Worm (Caenorhabditis elegans): ENCODE data around the gene cal-1.
A peak's percentile ranks its signal among the peaks of the same experiment; 100 is the strongest.

cal-1 gene

DNA sequence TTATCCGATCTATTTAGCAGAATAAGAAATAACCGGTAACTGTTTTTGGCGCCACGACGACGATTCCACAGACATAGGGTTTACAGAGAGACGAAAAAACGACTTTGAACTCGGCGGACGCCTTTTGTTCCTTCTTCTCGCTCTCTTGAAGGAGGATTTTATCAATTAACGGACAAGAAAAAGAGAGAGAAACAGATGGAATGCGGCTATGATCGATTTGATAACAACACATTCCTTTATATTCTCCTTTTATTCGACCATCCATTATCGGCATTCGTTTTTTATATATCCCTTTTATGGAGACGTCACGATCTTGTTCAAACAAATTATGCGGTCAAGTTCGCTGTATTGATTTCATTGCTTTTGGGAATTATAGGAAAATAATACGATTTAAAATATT, 31.8 kb upstream of the cal-1 start (continued):
- TF ChIP-seq lin-39 (tag; optimal IDR thresholded peaks at IDR 0.05) = no peak
- peak; percentile 34 for TF ChIP-seq nhr-25 (tag; optimal IDR thresholded peaks at IDR 0.05; ENCODE audit: borderline replicate concordance, insufficient read depth)
- TF ChIP-seq unc-130 (GFP tag; optimal IDR thresholded peaks at IDR 0.05) = no peak
- TF ChIP-seq zip-11 (GFP tag; IDR thresholded peaks at IDR 0.05) = no peak
- TF ChIP-seq ZK337.2 (GFP tag; IDR thresholded peaks at IDR 0.05) = no peak
- TF ChIP-seq ama-1 (optimal IDR thresholded peaks at IDR 0.05) = peak; percentile 87
- no peak for TF ChIP-seq lin-13 (GFP tag; optimal IDR thresholded peaks at IDR 0.05)
- TF ChIP-seq ZK546.5 (tag; optimal IDR thresholded peaks at IDR 0.05) = no peak
- TF ChIP-seq fos-1 (tag; optimal IDR thresholded peaks at IDR 0.05) = no peak
- TF ChIP-seq ceh-28 (tag; optimal IDR thresholded peaks at IDR 0.05) = no peak
- no peak for TF ChIP-seq sdz-12 (GFP tag; optimal IDR thresholded peaks at IDR 0.05)
- TF ChIP-seq hif-1 (tag; optimal IDR thresholded peaks at IDR 0.05) = no peak
- peak in 1 of 2 experiments; percentile 51 for TF ChIP-seq mdl-1 (tag; optimal IDR thresholded peaks at IDR 0.05)

DNA sequence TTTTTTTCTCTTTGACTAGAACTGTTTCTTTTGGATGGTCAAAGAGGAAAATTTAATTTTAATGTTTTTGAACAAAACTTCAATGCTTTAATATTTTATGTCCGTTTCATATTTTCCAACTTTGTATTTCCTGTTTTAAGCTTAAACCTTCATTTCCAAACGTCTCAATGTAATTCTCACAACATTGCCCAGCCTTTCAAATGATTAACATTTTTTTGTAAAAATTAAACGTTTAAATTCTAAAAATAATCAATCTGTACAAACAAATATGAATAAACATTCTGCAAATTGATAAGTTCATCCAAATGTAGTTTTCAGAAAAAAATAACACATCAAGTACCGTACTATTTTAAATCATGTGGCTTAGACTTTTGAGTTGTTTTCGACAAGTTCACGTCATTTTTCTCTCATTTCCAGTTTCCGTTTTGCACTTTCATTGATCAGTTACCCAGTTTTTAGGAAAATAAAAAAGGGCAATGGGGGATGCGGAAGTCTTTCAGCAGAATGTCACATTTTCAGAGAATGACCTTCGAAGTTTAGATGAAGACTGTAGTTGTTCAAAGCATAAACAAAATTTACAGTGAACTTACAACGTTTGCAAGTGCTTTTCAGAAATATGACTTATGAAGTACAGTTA, 25.8 kb upstream of the cal-1 start:
- TF ChIP-seq lin-13 (GFP tag; optimal IDR thresholded peaks at IDR 0.05) = no peak
- TF ChIP-seq mep-1 (tag; optimal IDR thresholded peaks at IDR 0.05) = no peak
- TF ChIP-seq mdl-1 (tag; optimal IDR thresholded peaks at IDR 0.05) = peak in 1 of 2 experiments; percentile 38
- peak; percentile 8 for TF ChIP-seq nhr-25 (tag; optimal IDR thresholded peaks at IDR 0.05; ENCODE audit: borderline replicate concordance, insufficient read depth)
- no peak for TF ChIP-seq ceh-62 (tag; optimal IDR thresholded peaks at IDR 0.05)
- TF ChIP-seq daf-12 (tag; optimal IDR thresholded peaks at IDR 0.05) = no peak
- TF ChIP-seq mxl-2 (GFP tag; conservative IDR thresholded peaks at IDR 0.05) = no peak
- TF ChIP-seq Y75B8A.6 (GFP tag; IDR thresholded peaks at IDR 0.05) = no peak
- no peak for TF ChIP-seq dmd-9 (GFP tag; IDR thresholded peaks at IDR 0.05)
- peak in 1 of 2 experiments; percentile 50 for TF ChIP-seq lsy-2 (tag; optimal IDR thresholded peaks at IDR 0.05)
- TF ChIP-seq lin-38 (GFP tag; IDR thresholded peaks at IDR 0.05) = no peak
- TF ChIP-seq daf-19 (GFP tag; conservative IDR thresholded peaks at IDR 0.05) = no peak
- TF ChIP-seq F37D6.2 (tag; optimal IDR thresholded peaks at IDR 0.05) = no peak
- TF ChIP-seq unc-39 (tag; optimal IDR thresholded peaks at IDR 0.05) = no peak
- peak; percentile 22 for TF ChIP-seq rbr-2 (tag; optimal IDR thresholded peaks at IDR 0.05)
- no peak for TF ChIP-seq zfp-3 (GFP tag; conservative IDR thresholded peaks at IDR 0.05)
- TF ChIP-seq dmd-6 (GFP tag; IDR thresholded peaks at IDR 0.05) = no peak
- peak; percentile 71 for TF ChIP-seq nhr-10 (tag; optimal IDR thresholded peaks at IDR 0.05)
- TF ChIP-seq zip-11 (GFP tag; IDR thresholded peaks at IDR 0.05) = no peak
- no peak for TF ChIP-seq snpc-4 (tag; optimal IDR thresholded peaks at IDR 0.05)
- TF ChIP-seq unc-130 (GFP tag; optimal IDR thresholded peaks at IDR 0.05) = no peak
- no peak for TF ChIP-seq ceh-28 (tag; optimal IDR thresholded peaks at IDR 0.05)
- no peak for TF ChIP-seq nhr-41 (GFP tag; IDR thresholded peaks at IDR 0.05)
- no peak for TF ChIP-seq pha-4 (GFP tag; IDR thresholded peaks at IDR 0.05)
- no peak for TF ChIP-seq pha-4 (tag; optimal IDR thresholded peaks at IDR 0.05)
- peak; percentile 46 for TF ChIP-seq hlh-11 (tag; optimal IDR thresholded peaks at IDR 0.05)
- no peak for TF ChIP-seq ces-1 (GFP tag; optimal IDR thresholded peaks at IDR 0.05)
- TF ChIP-seq unc-62 (GFP tag; optimal IDR thresholded peaks at IDR 0.05 in 1 of 2) = peak in 1 of 2 experiments; percentile 99
- no peak for TF ChIP-seq unc-62 (tag; optimal IDR thresholded peaks at IDR 0.05)
- peak; percentile 17 for TF ChIP-seq nhr-28 (tag; optimal IDR thresholded peaks at IDR 0.05)
- no peak for TF ChIP-seq nhr-76 (tag; optimal IDR thresholded peaks at IDR 0.05)
- TF ChIP-seq aha-1 (tag) = peak; percentile 65
- no peak for TF ChIP-seq tag-97 (GFP tag; IDR thresholded peaks at IDR 0.05)
- peak; percentile 32 for TF ChIP-seq hlh-30 (tag; optimal IDR thresholded peaks at IDR 0.05; ENCODE audit: insufficient read depth)
- TF ChIP-seq dmd-8 (GFP tag; IDR thresholded peaks at IDR 0.05) = no peak
- no peak for TF ChIP-seq spr-1 (tag; optimal IDR thresholded peaks at IDR 0.05)
- no peak for TF ChIP-seq fos-1 (tag; optimal IDR thresholded peaks at IDR 0.05)
- TF ChIP-seq mes-2 (tag; optimal IDR thresholded peaks at IDR 0.05; ENCODE audit: poor library complexity, severe bottlenecking) = peak; percentile 47
- TF ChIP-seq set-16 (GFP tag; IDR thresholded peaks at IDR 0.05) = no peak
- no peak for TF ChIP-seq dpl-1 (GFP tag; optimal IDR thresholded peaks at IDR 0.05)
- peak; percentile 53 for TF ChIP-seq ama-1 (optimal IDR thresholded peaks at IDR 0.05)
- no peak for TF ChIP-seq R02D3.7 (tag; optimal IDR thresholded peaks at IDR 0.05)
- no peak for TF ChIP-seq F44E2.7 (GFP tag; IDR thresholded peaks at IDR 0.05)
- no peak for TF ChIP-seq lin-15B (tag; optimal IDR thresholded peaks at IDR 0.05)

Data from whole organism, L4 larva.